Worm (Caenorhabditis elegans) whole organism, late embryonic: ENCODE measurements around the gene K02E11.7.

ENCODE experiments used
- ahr-1 ChIP-seq: sonication (generic microtip); optimal IDR thresholded peaks from 2 replicates; lab custom pipeline; 2016; ENCODE audit warnings: missing genetic modification characterization, missing compliant biosample characterization
- dmd-4 ChIP-seq: sonication (generic microtip); optimal IDR thresholded peaks from 2 replicates; lab custom pipeline; 2016; ENCODE audit warnings: borderline replicate concordance, missing genetic modification characterization, missing compliant biosample characterization
- nfya-1 ChIP-seq: sonication (generic microtip); optimal IDR thresholded peaks from 2 replicates; lab custom pipeline; 2017; ENCODE audit warnings: missing genetic modification characterization, mild to moderate bottlenecking, missing compliant biosample characterization, antibody characterized with exemption, moderate library complexity
- ref-2 ChIP-seq: sonication (generic microtip); optimal IDR thresholded peaks from 2 replicates; lab custom pipeline; 2016; ENCODE audit warnings: missing genetic modification characterization, missing compliant biosample characterization
- sox-4 ChIP-seq: sonication (generic microtip); optimal IDR thresholded peaks from 2 replicates; lab custom pipeline; 2017; ENCODE audit warnings: mild to moderate bottlenecking, missing genetic modification characterization, inconsistent platforms, missing compliant biosample characterization

- TF ChIP-seq nfya-1 (tag; lab: Kevin White, UChicago) (no peak), ahr-1 (tag; lab: Kevin White, UChicago) (no peak), sox-4 (tag; lab: Kevin White, UChicago) (no peak), dmd-4 (tag; lab: Kevin White, UChicago) (no peak), ref-2 (tag; lab: Kevin White, UChicago) (no peak)
Observed at ce11 chrV:14279777-14280176, 25.7 kb upstream of the K02E11.7 start, which contains the start of gene srt-33.
